Worm (Caenorhabditis elegans): ENCODE results near the gene C53C7.3.

C53C7.3 gene

ce11 chrX:13048258-13048657 lies at the start of gene C53C7.3:
Gene C53C7.3, plus strand, starts transcription at chrX:13048558.
- TF ChIP-seq ZK546.5 (tag; optimal IDR thresholded peaks at IDR 0.05), result no peak
- TF ChIP-seq alr-1 (tag; optimal IDR thresholded peaks at IDR 0.05), result no peak
- no peak for TF ChIP-seq ceh-82 (tag; optimal IDR thresholded peaks at IDR 0.05)
- no peak for TF ChIP-seq Y55F3AM.14 (GFP tag; optimal IDR thresholded peaks at IDR 0.05)
- TF ChIP-seq nhr-77 (tag; optimal IDR thresholded peaks at IDR 0.05), result no peak
- no peak for TF ChIP-seq ceh-16 (tag; optimal IDR thresholded peaks at IDR 0.05)
- TF ChIP-seq nhr-12 (tag; optimal IDR thresholded peaks at IDR 0.05), result no peak
- TF ChIP-seq gmeb-1 (tag; optimal IDR thresholded peaks at IDR 0.05), result no peak
- no peak for TF ChIP-seq ztf-1 (GFP tag; conservative IDR thresholded peaks at IDR 0.05)
- TF ChIP-seq unc-62 (GFP tag; optimal IDR thresholded peaks at IDR 0.05), result no peak
- TF ChIP-seq nhr-23 (tag; optimal IDR thresholded peaks at IDR 0.05), result no peak
- no peak for TF ChIP-seq C34F6.9 (tag; optimal IDR thresholded peaks at IDR 0.05)
- TF ChIP-seq egl-27 (tag; optimal IDR thresholded peaks at IDR 0.05), result no peak
- no peak for TF ChIP-seq skn-1 (tag; optimal IDR thresholded peaks at IDR 0.05)
- TF ChIP-seq sma-9 (GFP tag; optimal IDR thresholded peaks at IDR 0.05), result no peak
- TF ChIP-seq sma-9 (tag; optimal IDR thresholded peaks at IDR 0.05), result no peak
- no peak for TF ChIP-seq peb-1 (tag; optimal IDR thresholded peaks at IDR 0.05)

- TF ChIP-seq nhr-25 (tag; optimal IDR thresholded peaks at IDR 0.05) (peak; percentile 78), unc-39 (tag; optimal IDR thresholded peaks at IDR 0.05) (no peak), egl-27 (tag; optimal IDR thresholded peaks at IDR 0.05) (no peak)
These were observed 48.8 kb upstream of the C53C7.3 start for ce11 chrX:12999567-12999966.

- TF ChIP-seq lin-13 (GFP tag; optimal IDR thresholded peaks at IDR 0.05) (no peak), dmd-4 (tag; optimal IDR thresholded peaks at IDR 0.05) (no peak), ceh-16 (tag; optimal IDR thresholded peaks at IDR 0.05) (no peak), nhr-11 (tag; optimal IDR thresholded peaks at IDR 0.05) (no peak), sma-3 (GFP tag; optimal IDR thresholded peaks at IDR 0.05) (no peak), snpc-4 (tag; optimal IDR thresholded peaks at IDR 0.05) (no peak), unc-62 (GFP tag; optimal IDR thresholded peaks at IDR 0.05) (no peak), ZK546.5 (tag; optimal IDR thresholded peaks at IDR 0.05) (no peak), skn-1 (tag; optimal IDR thresholded peaks at IDR 0.05) (no peak), elt-1 (tag; optimal IDR thresholded peaks at IDR 0.05) (no peak), ztf-1 (GFP tag; conservative IDR thresholded peaks at IDR 0.05) (no peak), lin-39 (tag; optimal IDR thresholded peaks at IDR 0.05) (no peak), R02D3.7 (tag; optimal IDR thresholded peaks at IDR 0.05) (no peak)
These were observed 47.5 kb upstream of the C53C7.3 start for ce11 chrX:13000837-13001236.

ce11 chrX:13002322-13002721 lies 46.0 kb upstream of the C53C7.3 start:
- TF ChIP-seq ama-1 (optimal IDR thresholded peaks at IDR 0.05), result no peak
- no peak for TF ChIP-seq nhr-11 (tag; optimal IDR thresholded peaks at IDR 0.05)
- no peak for TF ChIP-seq sem-4 (tag; optimal IDR thresholded peaks at IDR 0.05)
- TF ChIP-seq sma-3 (GFP tag; optimal IDR thresholded peaks at IDR 0.05), result no peak
- TF ChIP-seq nhr-25 (tag; optimal IDR thresholded peaks at IDR 0.05), result peak; percentile 4
- TF ChIP-seq crh-2 (tag; optimal IDR thresholded peaks at IDR 0.05), result no peak
- TF ChIP-seq unc-55 (GFP tag; optimal IDR thresholded peaks at IDR 0.05), result no peak

DNA sequence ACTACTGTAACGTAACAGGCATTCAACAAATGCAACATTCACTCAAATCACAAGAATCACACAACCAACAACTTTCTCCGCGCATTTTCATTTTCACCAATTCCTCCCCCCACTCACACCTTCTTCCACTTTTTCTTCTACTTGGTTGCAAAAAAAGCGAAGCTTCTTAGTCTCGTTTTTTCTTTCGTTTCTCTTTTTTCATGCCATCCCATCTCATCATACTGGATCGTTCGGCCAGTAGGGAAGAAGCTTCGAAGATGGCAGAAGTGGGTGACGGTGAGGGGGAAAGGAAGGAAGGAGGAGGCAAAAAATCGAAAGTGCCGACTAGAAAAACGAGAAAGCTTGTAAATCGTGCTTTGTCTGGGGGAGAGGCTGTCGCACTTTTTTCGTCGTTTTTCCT lies 45.3 kb upstream of the C53C7.3 start:
- TF ChIP-seq nhr-11 (tag; optimal IDR thresholded peaks at IDR 0.05) (no peak), nhr-25 (tag; optimal IDR thresholded peaks at IDR 0.05) (peak; percentile 49), blmp-1 (tag; optimal IDR thresholded peaks at IDR 0.05; ENCODE audit: insufficient read depth) (peak; percentile 71)

DNA sequence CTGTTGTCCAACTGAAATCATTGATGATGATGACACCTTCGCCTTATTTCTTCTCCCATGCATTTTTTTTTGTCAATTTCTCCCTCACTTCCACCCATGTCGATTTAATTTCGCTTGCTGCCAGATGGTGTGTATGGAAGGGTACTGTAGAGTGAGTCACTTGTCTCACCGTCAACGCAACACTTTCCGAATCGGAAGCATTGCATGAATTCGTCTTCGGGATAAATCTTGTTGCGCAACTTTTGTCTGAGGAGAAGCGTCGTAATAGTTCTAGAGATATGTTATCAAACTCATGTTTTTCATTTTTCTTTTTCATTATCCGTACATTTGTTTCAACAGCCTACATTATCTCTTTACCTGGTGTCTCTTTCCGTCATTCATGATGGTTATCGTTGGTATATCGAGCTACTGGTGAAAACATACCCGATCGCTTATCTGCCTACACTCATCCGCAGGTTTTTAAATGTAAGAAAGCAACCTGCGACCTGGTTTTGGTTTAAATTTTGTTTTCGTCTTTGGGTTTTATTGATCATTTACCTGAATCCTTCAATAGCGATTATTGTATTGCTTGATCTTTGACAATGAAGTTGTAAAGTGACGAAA lies 43.8 kb upstream of the C53C7.3 start:
- TF ChIP-seq sma-9 (GFP tag; optimal IDR thresholded peaks at IDR 0.05), result peak; percentile 15
- TF ChIP-seq sma-9 (tag; optimal IDR thresholded peaks at IDR 0.05), result no peak
- TF ChIP-seq elt-1 (tag; optimal IDR thresholded peaks at IDR 0.05), result peak; percentile 32
- peak; percentile 69 for TF ChIP-seq nhr-25 (tag; optimal IDR thresholded peaks at IDR 0.05)
- no peak for TF ChIP-seq blmp-1 (tag; optimal IDR thresholded peaks at IDR 0.05; ENCODE audit: insufficient read depth)
- no peak for TF ChIP-seq skn-1 (tag; optimal IDR thresholded peaks at IDR 0.05)
- TF ChIP-seq unc-62 (GFP tag; optimal IDR thresholded peaks at IDR 0.05), result no peak
- no peak for TF ChIP-seq lin-11 (tag; optimal IDR thresholded peaks at IDR 0.05)
- no peak for TF ChIP-seq lin-13 (GFP tag; optimal IDR thresholded peaks at IDR 0.05)
- TF ChIP-seq lsy-2 (tag; optimal IDR thresholded peaks at IDR 0.05), result peak in 1 of 2 experiments; percentile 14
- no peak for TF ChIP-seq snpc-4 (tag; optimal IDR thresholded peaks at IDR 0.05)
- no peak for TF ChIP-seq lin-39 (tag; optimal IDR thresholded peaks at IDR 0.05)
- no peak for TF ChIP-seq crh-2 (tag; optimal IDR thresholded peaks at IDR 0.05)
- no peak for TF ChIP-seq nhr-23 (tag; optimal IDR thresholded peaks at IDR 0.05)
- no peak for TF ChIP-seq nhr-11 (tag; optimal IDR thresholded peaks at IDR 0.05)
- no peak for TF ChIP-seq egl-27 (tag; optimal IDR thresholded peaks at IDR 0.05)
- TF ChIP-seq aly-2 (tag; optimal IDR thresholded peaks at IDR 0.05), result no peak
- peak; percentile 65 for TF ChIP-seq ceh-16 (tag; optimal IDR thresholded peaks at IDR 0.05)
- TF ChIP-seq ama-1 (optimal IDR thresholded peaks at IDR 0.05), result no peak
